Fruit fly (Drosophila melanogaster): ENCODE data around the gene Nmdmc.
A peak's percentile ranks its signal among the peaks of the same experiment; 100 is the strongest.

The Nmdmc gene

dm6 chr3R:9050519-9051119 lies at the start of gene Nmdmc (continued):
- TF ChIP-seq Sox100B (GFP tag; optimal IDR thresholded peaks at IDR 0.05) (no peak), dmrt11E (tag; optimal IDR thresholded peaks at IDR 0.05) (no peak), CG33213 (GFP tag; optimal IDR thresholded peaks at IDR 0.05) (no peak), HmgZ (tag; optimal IDR thresholded peaks at IDR 0.05) (peak; percentile 26), scrt (GFP tag; optimal IDR thresholded peaks at IDR 0.05) (no peak), onecut (GFP tag; IDR thresholded peaks at IDR 0.05) (no peak), vnd (GFP tag; IDR thresholded peaks at IDR 0.05; ENCODE audit: partially characterized antibody) (no peak)

DNA sequence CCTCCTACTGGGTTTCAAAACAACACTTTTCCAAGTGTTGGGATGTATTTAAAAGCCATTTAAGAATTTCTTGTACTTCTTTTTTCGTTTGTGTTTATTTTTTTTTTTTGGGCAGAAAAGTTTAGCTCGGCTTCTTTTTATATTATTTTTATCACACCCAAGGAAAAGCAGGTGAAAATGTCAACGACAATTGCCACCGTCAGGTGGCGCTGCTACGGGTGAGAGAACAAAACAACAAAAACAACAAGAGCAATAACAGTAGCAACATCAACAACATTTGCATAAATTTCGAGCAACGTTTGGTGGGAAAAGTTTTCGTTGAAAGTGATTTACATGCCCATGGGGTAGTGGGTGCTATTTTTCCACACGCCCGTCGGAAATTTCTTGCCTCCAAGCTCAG lies 39.9 kb upstream of the Nmdmc start:
- TF ChIP-seq CTCF (GFP tag; optimal IDR thresholded peaks at IDR 0.05) (peak; percentile 80), danr (GFP tag; IDR thresholded peaks at IDR 0.05) (no peak), zfh2 (GFP tag; optimal IDR thresholded peaks at IDR 0.05) (no peak)

DNA sequence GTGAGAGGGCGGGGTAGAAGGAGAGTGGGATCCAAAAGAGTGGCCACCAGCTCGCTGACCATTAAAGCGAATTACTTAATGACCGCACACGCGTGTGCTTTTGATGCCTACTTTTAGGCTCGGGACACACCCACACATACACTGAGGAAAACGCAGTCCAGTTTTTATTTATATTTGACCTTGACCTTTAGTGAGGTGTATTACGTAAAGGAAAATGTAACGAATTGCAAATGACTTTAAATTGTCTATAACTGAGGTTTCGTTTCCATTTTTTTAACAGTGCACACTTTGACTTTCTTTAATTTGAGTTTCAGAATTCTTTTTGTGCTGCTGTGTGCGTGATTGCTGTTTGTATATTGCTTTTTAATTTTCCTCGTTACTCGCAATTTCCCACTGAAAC lies 35.0 kb upstream of the Nmdmc start:
- peak; percentile 39; the same call in 1 of the 2 replicates for TF ChIP-seq CG4730 (GFP tag; IDR thresholded peaks at IDR 0.05)
- peak; percentile 3 for TF ChIP-seq scrt (GFP tag; optimal IDR thresholded peaks at IDR 0.05)
- TF ChIP-seq Six4 (GFP tag; optimal IDR thresholded peaks at IDR 0.05), result peak; percentile 10
- no peak for TF ChIP-seq cg (GFP tag; optimal IDR thresholded peaks at IDR 0.05)
- peak in 1 of 2 experiments; percentile 13 for TF ChIP-seq Pdp1 (GFP tag; optimal IDR thresholded peaks at IDR 0.05)
- TF ChIP-seq Nf-YA (GFP tag; IDR thresholded peaks at IDR 0.05), result no peak
- peak; percentile 41; the same call in 1 of the 2 replicates for TF ChIP-seq esg (GFP tag; conservative IDR thresholded peaks at IDR 0.05)
- TF ChIP-seq CG9215 (GFP tag; IDR thresholded peaks at IDR 0.05), result peak; percentile 28; the same call in 1 of the 2 replicates
- peak; percentile 7 for TF ChIP-seq CG13624 (GFP tag; optimal IDR thresholded peaks at IDR 0.05)
- TF ChIP-seq bsh (GFP tag; optimal IDR thresholded peaks at IDR 0.05), result peak in 1 of 2 experiments; percentile 36
- peak; percentile 48; the same call in 1 of the 2 replicates for TF ChIP-seq sisA (GFP tag; IDR thresholded peaks at IDR 0.05)
- peak; percentile 61 for TF ChIP-seq CG11504 (tag; optimal IDR thresholded peaks at IDR 0.05)
- TF ChIP-seq Trl (optimal IDR thresholded peaks at IDR 0.05), result no peak
- TF ChIP-seq Trl (GFP tag; optimal IDR thresholded peaks at IDR 0.05), result peak; percentile 13
- TF ChIP-seq CG30020 (tag; optimal IDR thresholded peaks at IDR 0.05), result no peak
- TF ChIP-seq CG1233 (GFP tag; optimal IDR thresholded peaks at IDR 0.05), result peak; percentile 3
- peak; percentile 37 for TF ChIP-seq zf30C (GFP tag; optimal IDR thresholded peaks at IDR 0.05)
- peak; percentile 2 for TF ChIP-seq Camta (GFP tag; optimal IDR thresholded peaks at IDR 0.05)
- no peak for TF ChIP-seq en (GFP tag; optimal IDR thresholded peaks at IDR 0.05)
- TF ChIP-seq CG6854 (GFP tag; optimal IDR thresholded peaks at IDR 0.05), result peak; percentile 25
- TF ChIP-seq CG14965 (GFP tag; optimal IDR thresholded peaks at IDR 0.05; ENCODE audit: borderline replicate concordance), result no peak
- TF ChIP-seq CG14441 (GFP tag; IDR thresholded peaks at IDR 0.05), result 0 out of 2 replicates have a peak, but pooled peaks have one; percentile 26
- peak; percentile 16 for TF ChIP-seq Ssrp (tag; optimal IDR thresholded peaks at IDR 0.05)
- no peak for TF ChIP-seq CkIIα-i1 (GFP tag; IDR thresholded peaks at IDR 0.05)
- TF ChIP-seq CG7928 (GFP tag; optimal IDR thresholded peaks at IDR 0.05), result no peak
- no peak for TF ChIP-seq CG14050 (GFP tag; IDR thresholded peaks at IDR 0.05)
- 0 out of 4 replicates have a peak, but pooled peaks have one; percentile 34 for TF ChIP-seq Gug (GFP tag; IDR thresholded peaks at IDR 0.05)
- peak; percentile 18 for TF ChIP-seq Sox102F (GFP tag; optimal IDR thresholded peaks at IDR 0.05)
- peak; percentile 6 for TF ChIP-seq az2 (GFP tag; optimal IDR thresholded peaks at IDR 0.05)
- TF ChIP-seq CG10366 (GFP tag; IDR thresholded peaks at IDR 0.05), result 0 out of 2 replicates have a peak, but pooled peaks have one; percentile 9
- TF ChIP-seq CG3281 (GFP tag; optimal IDR thresholded peaks at IDR 0.05), result peak; percentile 12
- no peak for TF ChIP-seq tgo (GFP tag; IDR thresholded peaks at IDR 0.05)
- TF ChIP-seq Myb (GFP tag; optimal IDR thresholded peaks at IDR 0.05), result peak; percentile 4
- 0 out of 2 replicates have a peak, but pooled peaks have one; percentile 19 for TF ChIP-seq Awh (GFP tag; IDR thresholded peaks at IDR 0.05)
- no peak for TF ChIP-seq Nf-YB (GFP tag; optimal IDR thresholded peaks at IDR 0.05)
- peak; percentile 51; the same call in 2 of the 3 replicates for TF ChIP-seq row (GFP tag; IDR thresholded peaks at IDR 0.05)
- TF ChIP-seq lmd (GFP tag; IDR thresholded peaks at IDR 0.05), result peak; percentile 25; the same call in 1 of the 2 replicates
- peak; percentile 41 for TF ChIP-seq tin (GFP tag; optimal IDR thresholded peaks at IDR 0.05)
- TF ChIP-seq CG10979 (tag; optimal IDR thresholded peaks at IDR 0.05), result peak; percentile 48

All from whole organism, embryonic.